Worm (Caenorhabditis elegans) whole organism, mixed stage, embryonic: ENCODE results near the gene rap-3.

Experiments used
- blmp-1 ChIP-seq: fragments of 150-350 bp; optimal IDR thresholded peaks from 2 replicates; lab custom pipeline; 2014; ENCODE audit warnings: missing biosample characterization, missing genetic modification characterization
- elt-1 ChIP-seq: sonication (generic microtip); optimal IDR thresholded peaks from 2 replicates; lab custom pipeline; 2017; ENCODE audit warnings: missing genetic modification characterization, mild to moderate bottlenecking, missing compliant biosample characterization, antibody characterized with exemption, moderate library complexity, borderline replicate concordance; ENCODE audit not compliant: insufficient read depth
- elt-3 ChIP-seq: fragments of 150-350 bp; optimal IDR thresholded peaks from 2 replicates; lab custom pipeline; 2014; ENCODE audit warnings: missing biosample characterization, missing genetic modification characterization
- hlh-1 ChIP-seq: fragments of 150-350 bp; optimal IDR thresholded peaks from 2 replicates; lab custom pipeline; 2014; ENCODE audit warnings: missing biosample characterization, missing genetic modification reagents, missing genetic modification characterization
- lin-13 ChIP-seq: fragments of 150-350 bp; optimal IDR thresholded peaks from 2 replicates; lab custom pipeline; 2014; ENCODE audit warnings: missing biosample characterization, missing genetic modification characterization
- lin-32 ChIP-seq: fragments of 200-800 bp; sonication (Bioruptor generic); optimal IDR thresholded peaks from 2 replicates; lab custom pipeline; 2018; ENCODE audit warnings: mild to moderate bottlenecking, missing genetic modification characterization, missing compliant biosample characterization
- nhr-12 ChIP-seq: fragments of 150-350 bp; optimal IDR thresholded peaks from 2 replicates; lab custom pipeline; 2014; ENCODE audit warnings: missing biosample characterization, missing genetic modification characterization
- nhr-237 ChIP-seq: fragments of 150-350 bp; optimal IDR thresholded peaks from 2 replicates; lab custom pipeline; 2014; ENCODE audit warnings: missing biosample characterization, missing genetic modification characterization
- nhr-28 ChIP-seq: fragments of 150-350 bp; optimal IDR thresholded peaks from 2 replicates; lab custom pipeline; 2014; ENCODE audit warnings: missing biosample characterization, missing genetic modification characterization
- nhr-76 ChIP-seq: sonication (generic microtip); optimal IDR thresholded peaks from 2 replicates; lab custom pipeline; 2017; ENCODE audit warnings: missing biosample characterization, missing genetic modification characterization
- pha-4 ChIP-seq: fragments of 150-350 bp; optimal IDR thresholded peaks from 2 replicates; lab custom pipeline; 2018; ENCODE audit warnings: missing biosample characterization, missing genetic modification reagents, missing genetic modification characterization
- sem-2 ChIP-seq: fragments of 200-800 bp; sonication (Bioruptor generic); optimal IDR thresholded peaks from 2 replicates; lab custom pipeline; 2018; ENCODE audit warnings: mild to moderate bottlenecking, missing genetic modification characterization, missing compliant biosample characterization
- ztf-11 ChIP-seq: fragments of 150-350 bp; optimal IDR thresholded peaks from 2 replicates; lab custom pipeline; 2014; ENCODE audit warnings: missing biosample characterization, missing genetic modification characterization

ce11 chrIV:11159886-11160285, 17.2 kb upstream of the rap-3 start, which contains the start of gene mboa-4:
- no peak for TF ChIP-seq pha-4 (tag; lab: Kevin White, UChicago)
- no peak for TF ChIP-seq nhr-237 (tag; lab: Kevin White, UChicago)
- no peak for TF ChIP-seq elt-3 (tag; lab: Kevin White, UChicago)
- TF ChIP-seq lin-13: no peak
- no peak for TF ChIP-seq sem-2 (GFP tag; lab: Kevin White, UChicago)
- no peak for TF ChIP-seq lin-32
- no peak for TF ChIP-seq elt-1 (tag; lab: Kevin White, UChicago)
- TF ChIP-seq ztf-11: no peak
- TF ChIP-seq nhr-76: no peak
- no peak for TF ChIP-seq nhr-12 (tag; lab: Kevin White, UChicago)
- TF ChIP-seq nhr-28: no peak
- no peak for TF ChIP-seq hlh-1 (tag; lab: Kevin White, UChicago)
- TF ChIP-seq blmp-1 (tag; lab: Kevin White, UChicago): no peak
